Fruit fly (Drosophila melanogaster): ENCODE results near the gene Npc2b.

The Npc2b gene

DNA sequence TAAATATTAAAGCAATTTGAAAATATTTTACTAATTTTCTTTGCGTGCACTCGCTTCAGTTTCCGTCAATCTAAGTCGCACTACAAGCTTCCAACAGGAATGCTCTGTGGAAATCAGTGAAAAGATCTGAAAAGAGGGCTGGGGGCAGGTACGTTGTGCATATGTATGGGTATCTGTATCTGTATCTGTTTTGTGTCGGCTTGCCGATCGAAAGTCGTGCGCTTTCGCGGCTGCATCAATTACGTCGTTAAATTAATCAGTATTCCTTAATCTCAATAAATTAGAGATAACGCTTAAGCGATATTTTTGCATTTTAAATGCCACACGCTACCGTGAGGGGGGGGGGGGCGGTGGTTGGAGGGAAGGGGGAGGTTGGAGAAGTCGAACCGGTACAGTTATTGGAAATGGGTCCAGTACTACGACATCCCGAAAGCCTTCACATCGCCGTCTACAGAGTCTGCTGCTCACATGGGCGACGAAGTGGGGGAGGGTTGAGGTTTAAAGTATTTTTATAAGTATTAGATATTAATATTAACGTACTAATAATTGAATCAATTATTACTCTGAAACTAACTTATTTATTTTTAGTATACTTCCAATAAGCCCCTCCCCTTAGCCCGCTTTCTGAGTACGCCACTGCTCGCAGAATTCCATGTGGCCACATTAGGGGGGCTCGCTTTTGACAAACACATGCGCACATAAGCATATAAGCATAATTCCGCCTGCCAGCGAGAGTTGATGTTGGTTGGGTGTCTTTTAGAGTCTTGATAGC is 36.1 kb upstream of the Npc2b start (continued):
- peak; percentile 99 for TF ChIP-seq slbo (GFP tag; IDR thresholded peaks at IDR 0.05)
- TF ChIP-seq Hmx (GFP tag; optimal IDR thresholded peaks at IDR 0.05), result peak; percentile 61
- peak; percentile 97 for TF ChIP-seq gce (GFP tag; IDR thresholded peaks at IDR 0.05)
- TF ChIP-seq emc (GFP tag; optimal IDR thresholded peaks at IDR 0.05), result peak; percentile 76
- TF ChIP-seq lbe (GFP tag; optimal IDR thresholded peaks at IDR 0.05), result peak; percentile 92
- TF ChIP-seq zfh2 (GFP tag; optimal IDR thresholded peaks at IDR 0.05), result peak; percentile 93
- peak; percentile 99 for TF ChIP-seq lmd (GFP tag; IDR thresholded peaks at IDR 0.05)
- peak; percentile 12 for TF ChIP-seq pb (GFP tag; optimal IDR thresholded peaks at IDR 0.05)
- peak; percentile 98 for TF ChIP-seq CG10147 (GFP tag; optimal IDR thresholded peaks at IDR 0.05)
- TF ChIP-seq CG1024 (GFP tag; IDR thresholded peaks at IDR 0.05), result peak; percentile 92
- peak; percentile 90 for TF ChIP-seq CG31365 (tag; optimal IDR thresholded peaks at IDR 0.05)
- no peak for TF ChIP-seq Stat92E (GFP tag; optimal IDR thresholded peaks at IDR 0.05)
- TF ChIP-seq run (tag; optimal IDR thresholded peaks at IDR 0.05), result peak; percentile 94
- peak; percentile 64 for TF ChIP-seq her (GFP tag; optimal IDR thresholded peaks at IDR 0.05)
- TF ChIP-seq pum (GFP tag; optimal IDR thresholded peaks at IDR 0.05), result peak; percentile 64
- peak; percentile 56 for TF ChIP-seq CG33213 (GFP tag; optimal IDR thresholded peaks at IDR 0.05)
- TF ChIP-seq CG14860 (GFP tag; IDR thresholded peaks at IDR 0.05; ENCODE audit: partially characterized antibody), result no peak
- TF ChIP-seq scrt (GFP tag; optimal IDR thresholded peaks at IDR 0.05), result peak; percentile 96
- no peak for TF ChIP-seq tll (GFP tag; optimal IDR thresholded peaks at IDR 0.05)
- peak; percentile 93; the same call in 2 of the 3 replicates for TF ChIP-seq CG3726 (GFP tag; IDR thresholded peaks at IDR 0.05)
- TF ChIP-seq CG12236 (GFP tag; optimal IDR thresholded peaks at IDR 0.05), result no peak
- TF ChIP-seq CG34422 (GFP tag; IDR thresholded peaks at IDR 0.05), result peak; percentile 98
- peak; percentile 98 for TF ChIP-seq MBD-R2 (GFP tag; IDR thresholded peaks at IDR 0.05)
- peak; percentile 95 for TF ChIP-seq ewg (GFP tag; optimal IDR thresholded peaks at IDR 0.05)
- TF ChIP-seq hbn (GFP tag; IDR thresholded peaks at IDR 0.05; ENCODE audit: partially characterized antibody), result no peak
- TF ChIP-seq Rfx (GFP tag; IDR thresholded peaks at IDR 0.05), result peak; percentile 99
- peak; percentile 98 for TF ChIP-seq Ptx1 (GFP tag; IDR thresholded peaks at IDR 0.05)
- peak; percentile 95 for TF ChIP-seq jigr1 (GFP tag; IDR thresholded peaks at IDR 0.05)
- TF ChIP-seq sens (GFP tag), result peak; percentile 96
- TF ChIP-seq Sin3A (optimal IDR thresholded peaks at IDR 0.05), result no peak
- peak; percentile 88 for TF ChIP-seq CG6654 (GFP tag; optimal IDR thresholded peaks at IDR 0.05)
- TF ChIP-seq org-1 (GFP tag; optimal IDR thresholded peaks at IDR 0.05), result peak; percentile 91
- TF ChIP-seq CkIIα-i1 (GFP tag; IDR thresholded peaks at IDR 0.05), result peak; percentile 89
- peak; percentile 97 for TF ChIP-seq seq (GFP tag; IDR thresholded peaks at IDR 0.05)
- TF ChIP-seq CG8290 (GFP tag; optimal IDR thresholded peaks at IDR 0.05), result peak; percentile 74
- TF ChIP-seq CG8290 (tag; optimal IDR thresholded peaks at IDR 0.05), result peak in 1 of 2 experiments; percentile 97
- TF ChIP-seq Fer3 (tag; optimal IDR thresholded peaks at IDR 0.05), result peak; percentile 98
- TF ChIP-seq az2 (GFP tag; optimal IDR thresholded peaks at IDR 0.05), result peak; percentile 95
- TF ChIP-seq CG2202 (tag; optimal IDR thresholded peaks at IDR 0.05), result peak; percentile 83
- TF ChIP-seq CG15269 (tag; optimal IDR thresholded peaks at IDR 0.05), result peak; percentile 98
- TF ChIP-seq CG17912 (GFP tag; optimal IDR thresholded peaks at IDR 0.05), result peak; percentile 69
- TF ChIP-seq croc (GFP tag; conservative IDR thresholded peaks at IDR 0.05), result peak; percentile 95
- TF ChIP-seq CG16813 (GFP tag; IDR thresholded peaks at IDR 0.05; ENCODE audit: partially characterized antibody), result no peak
- TF ChIP-seq CG2889 (GFP tag; IDR thresholded peaks at IDR 0.05), result peak; percentile 98
- peak; percentile 93 for TF ChIP-seq salm (tag; optimal IDR thresholded peaks at IDR 0.05)
- TF ChIP-seq gfzf (GFP tag; optimal IDR thresholded peaks at IDR 0.05), result no peak
- TF ChIP-seq CG30020 (tag; optimal IDR thresholded peaks at IDR 0.05), result peak; percentile 66
- TF ChIP-seq CG15514 (GFP tag; optimal IDR thresholded peaks at IDR 0.05), result peak; percentile 94
- TF ChIP-seq CG11085 (GFP tag; IDR thresholded peaks at IDR 0.05), result peak; percentile 97
- TF ChIP-seq dm (GFP tag; optimal IDR thresholded peaks at IDR 0.05), result peak; percentile 74

All from whole organism, embryonic.